Fruit fly (Drosophila melanogaster): ENCODE results near the gene CG46339.

DNA sequence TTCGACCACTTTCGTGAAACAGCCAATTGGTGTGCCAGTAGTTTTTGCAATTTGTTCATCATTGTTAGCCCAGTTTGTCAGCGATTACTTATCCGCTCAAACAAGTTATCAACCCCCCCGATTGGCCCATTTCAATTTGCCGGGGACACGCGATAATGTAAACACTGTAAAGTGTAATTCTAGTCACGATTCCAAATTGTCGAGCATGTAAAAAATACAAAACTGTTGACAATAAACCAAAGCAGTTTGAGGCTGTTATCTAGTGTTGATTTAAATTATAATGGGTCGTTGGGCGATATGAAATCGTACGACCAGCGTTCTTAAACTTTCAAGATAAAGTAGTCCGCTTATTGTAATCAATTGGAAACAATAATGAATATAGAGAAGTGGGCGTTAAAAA is 71.9 kb downstream of the CG46339 start:
- TF ChIP-seq insv (optimal IDR thresholded peaks at IDR 0.05) (no peak), h (optimal IDR thresholded peaks at IDR 0.05) (no peak), Sin3A (optimal IDR thresholded peaks at IDR 0.05) (no peak), Myc (optimal IDR thresholded peaks at IDR 0.05) (no peak)
